Worm (Caenorhabditis elegans) whole organism, young adult: ENCODE results near the gene R05G6.10.

Experiments used
- ceh-58 ChIP-seq: fragments of 200-800 bp; sonication (Bioruptor generic); IDR thresholded peaks from 2 replicates; pipeline ENCODE4 v1.3.6; 2022; ENCODE audit warnings: missing genetic modification characterization, missing compliant biosample characterization
- snpc-1.3 ChIP-seq: sonication (generic microtip); optimal IDR thresholded peaks from 2 replicates; lab custom pipeline; 2017; ENCODE audit warnings: missing genetic modification characterization, mild to moderate bottlenecking, missing compliant biosample characterization, antibody characterized with exemption, moderate library complexity, missing genotype, missing genetic modification reagents; ENCODE audit not compliant: insufficient read depth
- unc-130 ChIP-seq: sonication (generic microtip); optimal IDR thresholded peaks from 2 replicates; lab custom pipeline; 2016; ENCODE audit warnings: missing genetic modification reagents, missing genetic modification characterization, missing compliant biosample characterization
- unc-62 ChIP-seq: fragments of 150-350 bp; optimal IDR thresholded peaks from 2 replicates; lab custom pipeline; 2014; ENCODE audit warnings: missing biosample characterization, missing genetic modification reagents, missing genetic modification characterization

DNA sequence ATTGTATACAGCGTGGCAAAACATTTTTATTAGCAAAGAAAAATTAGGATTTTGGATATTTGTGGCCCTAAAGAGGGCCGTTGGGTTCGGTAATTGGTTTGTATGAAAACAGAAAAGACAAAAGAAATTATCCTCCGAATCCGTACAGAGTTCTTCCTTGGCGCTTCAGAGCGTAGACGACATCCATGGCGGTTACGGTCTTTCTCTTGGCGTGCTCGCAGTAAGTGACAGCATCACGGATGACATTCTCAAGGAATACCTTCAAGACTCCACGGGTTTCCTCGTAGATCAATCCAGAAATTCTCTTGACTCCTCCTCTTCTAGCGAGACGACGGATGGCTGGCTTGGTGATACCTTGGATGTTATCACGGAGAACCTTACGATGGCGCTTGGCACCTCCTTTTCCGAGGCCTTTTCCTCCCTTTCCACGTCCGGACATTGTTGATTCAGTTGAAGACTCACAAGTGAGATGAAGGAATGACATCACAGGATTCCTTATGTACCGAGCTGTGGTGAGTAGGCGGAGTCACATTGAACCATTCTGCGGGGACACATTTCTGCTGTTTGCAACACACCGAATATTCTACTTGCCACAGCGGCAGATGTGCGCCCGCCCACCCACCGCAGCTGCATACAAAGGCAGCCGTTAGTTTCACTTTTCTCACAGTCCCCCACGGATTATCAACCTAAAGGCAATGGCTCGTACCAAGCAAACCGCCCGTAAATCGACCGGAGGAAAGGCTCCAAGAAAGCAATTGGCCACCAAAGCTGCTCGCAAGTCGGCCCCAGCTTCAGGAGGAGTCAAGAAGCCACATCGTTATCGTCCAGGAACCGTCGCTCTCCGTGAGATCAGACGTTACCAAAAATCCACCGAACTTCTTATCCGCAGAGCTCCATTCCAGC lies 54.5 kb downstream of the R05G6.10 start, which contains the start of the genes his-60 and his-59:
- TF ChIP-seq ceh-58 (GFP tag; lab: Robert Waterston, UW) (0 out of 2 replicates have a peak, but pooled peaks have one; percentile 38), unc-130 (GFP tag; lab: Kevin White, UChicago) (peak; percentile 7), unc-62 (no peak), snpc-1.3 (tag; lab: Kevin White, UChicago) (peak; percentile 79)
